Worm (Caenorhabditis elegans) whole organism, early embryonic: Measurements from ENCODE around the gene C17H11.1.

Experiments used
- ama-1 ChIP-seq: fragments of 150-350 bp; optimal IDR thresholded peaks from 2 replicates; lab custom pipeline; 2014
- ceh-13 ChIP-seq: fragments of 200-800 bp; sonication (Bioruptor generic); optimal IDR thresholded peaks from 2 replicates; lab custom pipeline; 2018; ENCODE audit warnings: mild to moderate bottlenecking, missing genetic modification characterization, missing compliant biosample characterization
- ceh-36 ChIP-seq: sonication (generic microtip); optimal IDR thresholded peaks from 2 replicates; lab custom pipeline; 2016; ENCODE audit warnings: missing genetic modification characterization, inconsistent platforms, missing compliant biosample characterization
- ets-7 ChIP-seq: sonication (generic microtip); optimal IDR thresholded peaks from 2 replicates; lab custom pipeline; 2016; ENCODE audit warnings: missing genotype, missing genetic modification characterization, missing compliant biosample characterization
- hmbx-1 ChIP-seq: sonication (generic microtip); optimal IDR thresholded peaks from 2 replicates; lab custom pipeline; 2016; ENCODE audit warnings: mild to moderate bottlenecking, missing genetic modification characterization, missing compliant biosample characterization
- hmg-4 ChIP-seq: fragments of 200-800 bp; sonication (Bioruptor generic); optimal IDR thresholded peaks from 2 replicates; lab custom pipeline; 2018; ENCODE audit warnings: mild to moderate bottlenecking, missing genetic modification characterization, missing compliant biosample characterization
- pes-1 ChIP-seq: fragments of 200-800 bp; sonication (Bioruptor generic); IDR thresholded peaks from 2 replicates; pipeline ENCODE4 v1.3.6; 2022; ENCODE audit warnings: missing genetic modification reagents, missing genetic modification characterization, missing compliant biosample characterization
- scrt-1 ChIP-seq: fragments of 200-800 bp; sonication (Bioruptor generic); IDR thresholded peaks from 2 replicates; pipeline ENCODE4 v1.3.6; 2022; ENCODE audit warnings: missing genetic modification characterization, missing compliant biosample characterization
- sea-1 ChIP-seq: fragments of 200-800 bp; sonication (Bioruptor generic); conservative IDR thresholded peaks from 2 replicates; pipeline ENCODE4 v1.3.6; 2022; ENCODE audit warnings: missing genetic modification characterization, missing compliant biosample characterization
- tbx-11 ChIP-seq: fragments of 200-800 bp; sonication (Bioruptor generic); IDR thresholded peaks from 2 replicates; pipeline ENCODE4 v1.3.6; 2022; ENCODE audit warnings: missing genetic modification characterization, missing compliant biosample characterization
- tbx-37 ChIP-seq: fragments of 200-800 bp; sonication (Bioruptor generic); conservative IDR thresholded peaks from 2 replicates; pipeline ENCODE4 v1.3.6; 2022; ENCODE audit warnings: missing genetic modification reagents, missing genetic modification characterization, missing compliant biosample characterization

DNA sequence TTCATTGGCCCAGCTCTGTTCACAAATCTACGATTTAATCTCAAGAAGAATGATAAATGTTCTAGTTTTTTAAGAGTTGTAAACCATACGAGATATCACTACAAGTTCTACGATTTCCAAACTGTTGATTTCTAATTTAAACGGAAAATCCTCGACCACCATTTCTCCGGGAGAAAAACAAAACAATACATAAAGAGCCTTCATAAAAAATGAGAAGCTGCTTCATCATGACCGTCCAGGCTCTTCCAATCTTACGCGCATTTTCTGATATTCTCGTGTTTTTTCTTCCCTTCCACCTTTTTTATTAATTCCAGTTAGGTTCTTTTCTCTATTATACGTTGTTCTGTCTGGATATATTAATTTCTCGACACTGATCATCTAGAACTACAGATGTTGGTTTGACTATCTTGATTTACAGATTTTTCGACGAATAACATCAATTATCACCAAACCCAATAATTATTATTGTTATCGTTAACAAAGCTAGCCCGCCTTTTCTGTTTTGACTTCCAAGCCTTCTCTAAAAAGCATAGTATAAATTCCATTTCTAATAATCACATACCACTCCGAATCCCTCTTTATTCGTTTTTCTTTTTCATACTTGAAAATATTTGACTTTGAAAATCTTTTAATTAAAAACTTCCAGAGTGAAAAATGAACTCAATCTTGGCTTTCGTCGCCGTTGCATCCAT is 40.9 kb downstream of the C17H11.1 start, which contains the start of gene C47D2.1:
- no peak for TF ChIP-seq ets-7 (tag; lab: Kevin White, UChicago)
- TF ChIP-seq ama-1, result no peak
- TF ChIP-seq tbx-37 (GFP tag; lab: Robert Waterston, UW), result no peak
- TF ChIP-seq pes-1, result no peak
- no peak for TF ChIP-seq tbx-11 (GFP tag; lab: Robert Waterston, UW)
- TF ChIP-seq hmg-4 (GFP tag; lab: Kevin White, UChicago), result no peak
- TF ChIP-seq hmbx-1 (tag; lab: Kevin White, UChicago), result no peak
- TF ChIP-seq sea-1 (GFP tag; lab: Robert Waterston, UW), result no peak
- no peak for TF ChIP-seq scrt-1
- TF ChIP-seq ceh-36, result no peak
- TF ChIP-seq ceh-13, result no peak
